Fruit fly (Drosophila melanogaster) whole organism, larva: ENCODE measurements around the gene CG14410.

Source experiments
- noc ChIP-seq: fragments of 200-800 bp; sonication (Bioruptor generic); optimal IDR thresholded peaks from 3 replicates; lab custom pipeline; 2019; ENCODE audit warnings: missing biosample characterization, mild to moderate bottlenecking, missing genetic modification characterization, moderate library complexity

Gene CG14410

dm6 chrX:14840417-14840872 is 3.9 kb downstream of the CG14410 start:
- no peak for TF ChIP-seq noc (tag; lab: Kevin White, UChicago)

DNA sequence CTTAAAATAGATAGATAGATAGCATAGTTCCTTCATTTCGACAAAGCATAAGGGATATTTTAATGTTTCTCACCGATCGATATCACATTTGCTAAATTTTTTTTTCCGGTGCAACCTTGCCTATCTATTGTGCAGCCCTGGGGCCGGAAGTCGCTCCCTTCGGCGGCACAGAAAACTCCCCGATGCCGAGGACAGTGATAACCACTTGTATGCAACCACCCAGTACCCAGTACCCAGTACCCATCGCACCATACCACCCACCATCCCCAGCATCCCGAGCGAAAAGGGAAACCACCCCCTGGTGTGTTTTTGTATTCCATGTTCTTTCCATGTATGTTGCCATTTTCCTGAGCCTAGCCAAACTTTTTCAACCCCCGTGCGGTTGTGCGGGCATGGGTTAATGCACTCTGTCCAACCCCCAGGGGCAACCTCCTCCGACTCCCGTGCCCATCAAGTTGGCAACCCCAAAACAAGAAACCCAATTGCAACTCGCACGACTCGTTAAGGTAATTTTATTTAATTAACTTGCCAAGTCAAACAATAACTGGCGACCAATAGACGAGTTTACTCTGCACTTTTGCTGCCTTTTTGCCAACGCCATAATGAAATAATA is 5.5 kb downstream of the CG14410 start:
- no peak for TF ChIP-seq noc (tag; lab: Kevin White, UChicago)

- TF ChIP-seq noc (tag; lab: Kevin White, UChicago), result no peak
Observed at dm6 chrX:14844657-14845056, 8.1 kb downstream of the CG14410 start, which contains the start of gene CG12539. Gene CG12539 (minus strand): TSS chrX:14844757.

dm6 chrX:14846116-14846614 is 9.6 kb downstream of the CG14410 start:
- TF ChIP-seq noc (tag; lab: Kevin White, UChicago), result no peak

- TF ChIP-seq noc (tag; lab: Kevin White, UChicago), result peak; percentile 78
Observed at dm6 chrX:14848755-14849354, 12.3 kb downstream of the CG14410 start, which contains the start of gene CG9522. Gene CG9522 (minus strand): TSS chrX:14848808.

dm6 chrX:14850069-14850468 is 13.5 kb downstream of the CG14410 start:
- TF ChIP-seq noc (tag; lab: Kevin White, UChicago), result no peak

DNA sequence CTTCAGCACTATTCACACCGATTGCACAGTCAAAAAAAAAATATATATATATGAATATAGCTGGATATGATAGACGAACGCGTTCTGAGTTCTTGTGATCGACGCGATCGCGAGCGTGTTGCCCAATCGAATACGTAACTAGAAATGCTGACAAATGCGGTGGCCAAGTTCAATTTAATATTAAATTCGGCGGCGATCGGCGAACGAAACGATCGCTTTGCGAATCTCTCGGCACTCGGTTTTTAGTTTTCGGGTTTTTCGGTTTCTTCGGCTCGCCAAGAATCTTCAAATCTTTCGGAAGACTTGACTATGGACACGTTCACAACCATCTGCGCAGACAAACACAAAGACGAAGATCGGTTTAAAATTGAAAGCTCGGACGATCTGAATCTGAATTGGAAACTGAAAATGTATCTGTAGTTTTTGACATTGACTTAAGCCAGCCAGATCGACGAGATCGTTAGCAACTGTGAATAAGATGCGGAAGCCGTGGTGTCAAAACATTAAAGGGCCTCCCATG is 16.7 kb downstream of the CG14410 start, which contains the start of gene CG9521:
CG9521 (minus strand) TSS at position 117 of the 520 bp plus-strand sequence.
- TF ChIP-seq noc (tag; lab: Kevin White, UChicago), result no peak

dm6 chrX:14856261-14856660 is 19.7 kb downstream of the CG14410 start, which contains the start of gene CG9519:
Gene CG9519 (minus strand): TSS chrX:14856361.
- no peak for TF ChIP-seq noc (tag; lab: Kevin White, UChicago)

DNA sequence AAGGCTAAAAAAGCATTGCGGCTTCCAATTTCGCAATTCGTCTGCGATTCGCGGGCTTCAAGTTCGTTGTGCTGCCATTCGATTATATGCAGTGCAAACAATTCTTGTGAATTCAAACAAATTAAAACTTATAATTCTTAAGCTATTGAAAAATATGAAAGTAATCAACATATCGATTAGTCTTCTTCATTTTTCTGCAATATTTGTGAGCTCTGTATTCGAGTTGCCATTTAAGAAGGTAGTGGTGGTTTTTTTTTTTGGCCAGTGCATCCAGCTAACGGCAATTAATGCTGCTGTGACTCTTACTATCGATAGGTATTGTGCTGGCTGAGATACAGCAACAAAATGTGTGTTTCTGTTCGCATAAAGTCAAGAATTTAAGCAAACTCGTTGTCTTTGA is 21.4 kb downstream of the CG14410 start:
- TF ChIP-seq noc (tag; lab: Kevin White, UChicago), result no peak

- TF ChIP-seq noc (tag; lab: Kevin White, UChicago), result no peak
Observed at dm6 chrX:14858951-14859350, 22.4 kb downstream of the CG14410 start, which contains the start of gene CG46399. Gene CG46399 (plus strand): TSS chrX:14859251.

DNA sequence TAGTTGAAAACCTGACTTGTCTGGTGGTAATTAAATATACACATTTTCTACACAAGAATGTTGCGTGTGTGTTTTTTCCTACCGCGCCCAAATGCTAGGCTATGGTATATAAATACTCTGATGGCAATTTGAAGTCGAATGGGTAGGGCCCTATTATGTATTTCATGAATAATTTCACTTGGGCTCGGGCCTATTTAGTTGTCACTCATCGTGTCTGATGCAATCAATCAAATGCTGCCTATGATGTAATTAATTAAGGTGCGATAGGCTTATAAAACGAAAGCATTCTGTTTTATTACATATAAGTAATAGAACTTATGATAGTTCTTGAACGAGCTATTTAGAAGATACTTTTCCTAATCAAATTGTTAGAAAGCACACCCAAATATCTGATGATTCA is 26.0 kb downstream of the CG14410 start:
- no peak for TF ChIP-seq noc (tag; lab: Kevin White, UChicago)

- no peak for TF ChIP-seq noc (tag; lab: Kevin White, UChicago)
Observed at dm6 chrX:14866911-14867310, 30.4 kb downstream of the CG14410 start.

dm6 chrX:14868414-14868813 is 31.9 kb downstream of the CG14410 start:
- no peak for TF ChIP-seq noc (tag; lab: Kevin White, UChicago)

dm6 chrX:14871028-14871427 is 34.5 kb downstream of the CG14410 start, which contains the start of gene CG9518:
Gene CG9518 (minus strand): TSS chrX:14871181.
- no peak for TF ChIP-seq noc (tag; lab: Kevin White, UChicago)

DNA sequence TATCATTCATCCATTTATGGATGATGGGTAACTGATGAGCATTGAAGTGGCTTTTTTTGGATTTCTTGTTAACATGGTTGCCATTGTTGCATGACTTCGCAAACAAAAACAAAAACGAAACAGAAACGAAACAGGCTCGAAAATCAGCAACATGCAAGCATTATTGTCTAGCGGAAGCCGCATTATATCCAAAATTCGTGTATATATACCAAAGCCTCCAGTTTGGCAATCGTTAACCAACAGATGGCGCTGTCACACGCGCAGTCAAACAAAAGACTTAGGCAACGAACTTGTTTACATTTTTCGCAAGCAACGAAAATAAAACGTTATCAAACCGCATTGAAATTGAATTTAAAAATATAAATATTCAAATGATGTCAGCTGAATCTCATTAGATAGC is 42.4 kb downstream of the CG14410 start:
- no peak for TF ChIP-seq noc (tag; lab: Kevin White, UChicago)

dm6 chrX:14882536-14883118 is 46.1 kb downstream of the CG14410 start, which contains the start of the genes CG45064 and CG45065:
Gene CG45064 (minus strand): TSS chrX:14882586.
Gene CG45065 (minus strand): TSS chrX:14882586.
- TF ChIP-seq noc (tag; lab: Kevin White, UChicago), result peak; percentile 89
